Fruit fly (Drosophila melanogaster): ENCODE data around the gene CG14837.

DNA sequence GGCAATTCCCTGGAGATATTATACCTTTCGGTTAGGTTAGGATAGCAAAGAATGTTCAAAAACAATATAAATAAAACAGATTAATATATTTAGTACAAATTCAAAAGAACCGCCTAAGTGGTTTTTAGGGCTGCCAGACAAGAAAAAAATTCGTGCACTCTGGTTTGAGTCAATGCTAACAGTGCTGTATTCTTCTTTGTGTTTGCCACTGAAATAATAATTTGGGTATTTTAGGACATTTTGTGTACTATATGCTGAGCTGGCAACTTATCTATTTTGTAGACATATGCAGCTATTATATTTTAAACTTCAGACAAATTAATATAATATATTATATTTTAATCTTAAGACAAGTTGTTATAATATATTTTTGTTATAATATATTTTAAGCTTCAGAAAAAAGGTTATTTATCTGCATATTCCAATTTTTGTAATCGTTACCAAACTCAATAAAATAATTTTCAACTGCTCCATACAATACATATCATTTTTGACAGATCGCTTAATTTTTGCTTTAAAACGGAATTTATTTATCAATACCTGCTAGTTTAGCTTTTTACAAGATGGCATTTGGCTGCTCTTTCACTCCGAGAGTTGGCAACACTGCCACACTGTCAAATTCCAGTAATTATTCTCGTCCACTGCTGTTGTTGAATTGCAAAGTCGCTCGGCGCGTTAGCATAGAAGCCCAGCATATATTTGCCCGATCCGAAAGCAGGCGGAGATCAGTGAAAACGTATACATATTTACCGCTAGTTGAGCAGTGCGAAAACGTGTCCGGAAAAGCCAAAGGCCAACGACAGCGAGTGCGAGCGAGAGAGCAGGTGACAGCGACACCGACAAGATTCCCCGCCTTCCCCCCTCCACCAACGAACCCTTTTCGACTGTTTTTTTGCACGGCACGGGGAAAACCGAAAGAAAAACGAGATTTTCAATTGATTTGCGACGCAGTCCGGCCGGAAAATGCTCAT lies 49.1 kb downstream of the CG14837 start, which contains the start of gene CG7546:
- TF ChIP-seq spab (GFP tag; optimal IDR thresholded peaks at IDR 0.05) = no peak
- TF ChIP-seq Met (GFP tag; optimal IDR thresholded peaks at IDR 0.05) = no peak
- no peak for TF ChIP-seq CG6854 (GFP tag; optimal IDR thresholded peaks at IDR 0.05)
- TF ChIP-seq acj6 (GFP tag; optimal IDR thresholded peaks at IDR 0.05) = peak; percentile 41
- TF ChIP-seq Sox14 (GFP tag; optimal IDR thresholded peaks at IDR 0.05) = peak; percentile 51
- peak; percentile 12 for TF ChIP-seq dac (GFP tag; optimal IDR thresholded peaks at IDR 0.05)
- TF ChIP-seq CG7368 (GFP tag; optimal IDR thresholded peaks at IDR 0.05) = peak; percentile 3

Data from whole organism, prepupa.